Fruit fly (Drosophila melanogaster) whole organism, embryonic: Measurements from ENCODE around the gene Csp.

Source experiments
- Ada2b ChIP-seq: fragments of 200-800 bp; sonication (Bioruptor generic); IDR thresholded peaks from 2 replicates; pipeline ENCODE4 v1.3.6; 2022; ENCODE audit warnings: missing biosample characterization, missing genetic modification characterization
- B-H1 ChIP-seq: fragments of 200-800 bp; sonication (Bioruptor generic); IDR thresholded peaks from 3 replicates; pipeline ENCODE4 v1.3.6; 2022; ENCODE audit warnings: missing biosample characterization, missing genetic modification characterization
- CG10267 ChIP-seq: fragments of 200-800 bp; sonication (Bioruptor generic); optimal IDR thresholded peaks from 2 replicates; lab custom pipeline; 2018; ENCODE audit warnings: missing biosample characterization, mild to moderate bottlenecking, missing genetic modification characterization, moderate library complexity
- CG11456 ChIP-seq: fragments of 200-800 bp; sonication (Bioruptor generic); IDR thresholded peaks from 3 replicates; pipeline ENCODE4 v1.3.6; 2022; ENCODE audit warnings: missing biosample characterization, missing genetic modification characterization
- CG12219 ChIP-seq: fragments of 200-800 bp; sonication (Bioruptor generic); optimal IDR thresholded peaks from 3 replicates; lab custom pipeline; 2018; ENCODE audit warnings: missing biosample characterization, mild to moderate bottlenecking, missing genetic modification characterization
- CG1647 ChIP-seq: fragments of 200-800 bp; sonication (Bioruptor generic); optimal IDR thresholded peaks from 3 replicates; lab custom pipeline; 2016; ENCODE audit warnings: missing biosample characterization, missing genetic modification characterization
- CG1832 ChIP-seq: fragments of 200-800 bp; sonication (Bioruptor generic); optimal IDR thresholded peaks from 2 replicates; lab custom pipeline; 2017; ENCODE audit warnings: missing biosample characterization, mild to moderate bottlenecking, missing genetic modification characterization, inconsistent platforms
- CG2129 ChIP-seq: fragments of 200-800 bp; sonication (Bioruptor generic); IDR thresholded peaks from 2 replicates; pipeline ENCODE4 v1.3.6; 2022; ENCODE audit warnings: missing biosample characterization, missing genetic modification characterization; ENCODE audit not compliant: partially characterized antibody
- CG2199 ChIP-seq: fragments of 200-800 bp; sonication (Bioruptor generic); IDR thresholded peaks from 3 replicates; pipeline ENCODE4 v1.3.6; 2022; ENCODE audit warnings: missing biosample characterization, missing genetic modification characterization
- CG30020 ChIP-seq: fragments of 200-800 bp; optimal IDR thresholded peaks from 2 replicates; lab custom pipeline; 2019; ENCODE audit warnings: missing biosample characterization, mild to moderate bottlenecking, missing genetic modification characterization, moderate library complexity
- CG3281 ChIP-seq: fragments of 200-800 bp; sonication (Bioruptor generic); optimal IDR thresholded peaks from 3 replicates; lab custom pipeline; 2017; ENCODE audit warnings: missing biosample characterization, mild to moderate bottlenecking, missing genetic modification characterization
- CG34224 ChIP-seq: fragments of 200-800 bp; sonication (Bioruptor generic); IDR thresholded peaks from 3 replicates; pipeline ENCODE4 v1.3.6; 2022; ENCODE audit warnings: missing biosample characterization, missing genetic modification characterization; ENCODE audit not compliant: partially characterized antibody
- CG42726 ChIP-seq: fragments of 200-800 bp; sonication (Bioruptor generic); IDR thresholded peaks from 2 replicates; pipeline ENCODE4 v1.3.6; 2022; ENCODE audit warnings: missing biosample characterization, missing genetic modification characterization; ENCODE audit not compliant: partially characterized antibody
- CG4707 ChIP-seq: fragments of 200-800 bp; sonication (Bioruptor generic); optimal IDR thresholded peaks from 2 replicates; lab custom pipeline; 2018; ENCODE audit warnings: missing biosample characterization, mild to moderate bottlenecking, missing genetic modification characterization, moderate library complexity
- CG7839 ChIP-seq: fragments of 200-800 bp; sonication (Bioruptor generic); optimal IDR thresholded peaks from 3 replicates; lab custom pipeline; 2018; ENCODE audit warnings: missing biosample characterization, mild to moderate bottlenecking, missing genetic modification characterization, moderate library complexity
- CG7928 ChIP-seq: fragments of 200-800 bp; sonication (Bioruptor generic); optimal IDR thresholded peaks from 2 replicates; lab custom pipeline; 2017; ENCODE audit warnings: missing biosample characterization, mild to moderate bottlenecking, missing genetic modification characterization
- CG7987 ChIP-seq: fragments of 200-800 bp; sonication (Bioruptor generic); optimal IDR thresholded peaks from 2 replicates; lab custom pipeline; 2018; ENCODE audit warnings: missing biosample characterization, mild to moderate bottlenecking, missing genetic modification characterization, moderate library complexity
- CG8944 ChIP-seq: fragments of 200-800 bp; sonication (Bioruptor generic); optimal IDR thresholded peaks from 3 replicates; lab custom pipeline; 2016; ENCODE audit warnings: missing biosample characterization, missing genetic modification characterization
- CG9437 ChIP-seq: fragments of 200-800 bp; sonication (Bioruptor generic); optimal IDR thresholded peaks from 2 replicates; lab custom pipeline; 2018; ENCODE audit warnings: missing biosample characterization, mild to moderate bottlenecking, missing genetic modification characterization
- CG9817 ChIP-seq: fragments of 200-800 bp; sonication (Bioruptor generic); optimal IDR thresholded peaks from 2 replicates; lab custom pipeline; 2018; ENCODE audit warnings: missing biosample characterization, mild to moderate bottlenecking, missing genetic modification characterization, moderate library complexity
- CkIIα-i1 ChIP-seq: fragments of 200-800 bp; sonication (Bioruptor generic); IDR thresholded peaks from 2 replicates; pipeline ENCODE4 v1.3.6; 2022; ENCODE audit warnings: missing biosample characterization, missing genetic modification characterization
- Dll ChIP-seq: fragments of 200-800 bp; sonication (Bioruptor generic); IDR thresholded peaks from 4 replicates; pipeline ENCODE4 v1.3.6; 2022; ENCODE audit warnings: missing biosample characterization, missing genetic modification characterization; ENCODE audit not compliant: partially characterized antibody
- Doc3 ChIP-seq: fragments of 200-800 bp; sonication (Bioruptor generic); IDR thresholded peaks from 3 replicates; pipeline ENCODE4 v1.3.6; 2022; ENCODE audit warnings: missing biosample characterization, missing genetic modification characterization; ENCODE audit not compliant: partially characterized antibody
- E2f2 ChIP-seq: fragments of 200-800 bp; sonication (Bioruptor generic); IDR thresholded peaks from 2 replicates; pipeline ENCODE4 v1.3.6; 2022; ENCODE audit warnings: missing biosample characterization, missing genetic modification characterization
- Fer3 ChIP-seq: fragments of 200-800 bp; sonication (Bioruptor generic); optimal IDR thresholded peaks from 2 replicates; lab custom pipeline; 2018; ENCODE audit warnings: missing biosample characterization, mild to moderate bottlenecking, missing genetic modification characterization, moderate library complexity
- HmgZ ChIP-seq: fragments of 200-800 bp; sonication (Bioruptor generic); optimal IDR thresholded peaks from 2 replicates; lab custom pipeline; 2018; ENCODE audit warnings: missing biosample characterization, mild to moderate bottlenecking, missing genetic modification characterization
- Mes4 ChIP-seq: fragments of 200-800 bp; sonication (Bioruptor generic); optimal IDR thresholded peaks from 2 replicates; lab custom pipeline; 2016; ENCODE audit warnings: missing biosample characterization, missing genetic modification characterization
- Myb ChIP-seq: fragments of 200-800 bp; sonication (Bioruptor generic); optimal IDR thresholded peaks from 2 replicates; lab custom pipeline; 2016; ENCODE audit warnings: missing biosample characterization, missing genetic modification characterization
- NK7.1 ChIP-seq: fragments of 200-800 bp; sonication (Bioruptor generic); optimal IDR thresholded peaks from 3 replicates; lab custom pipeline; 2016; ENCODE audit warnings: missing biosample characterization, missing genetic modification characterization
- Neu2 ChIP-seq: fragments of 200-800 bp; sonication (Bioruptor generic); optimal IDR thresholded peaks from 3 replicates; lab custom pipeline; 2016; ENCODE audit warnings: missing biosample characterization, missing genetic modification characterization, borderline replicate concordance
- Optix ChIP-seq: fragments of 200-800 bp; sonication (Bioruptor generic); IDR thresholded peaks from 3 replicates; pipeline ENCODE4 v1.3.6; 2022; ENCODE audit warnings: missing biosample characterization, missing genetic modification characterization
- Pdp1 ChIP-seq, 2 experiments: fragments of 200-800 bp; sonication (Bioruptor generic); optimal IDR thresholded peaks; 3 replicates each; lab custom pipeline; 2016; ENCODE audit warnings: missing biosample characterization in 2 of 2, missing genetic modification characterization in 2 of 2, mild to moderate bottlenecking in 1 of 2, moderate library complexity in 1 of 2
- Poxn ChIP-seq: fragments of 200-800 bp; sonication (Bioruptor generic); IDR thresholded peaks from 2 replicates; pipeline ENCODE4 v1.3.6; 2022; ENCODE audit warnings: missing biosample characterization, missing genetic modification characterization
- Six4 ChIP-seq: fragments of 200-800 bp; sonication (Bioruptor generic); optimal IDR thresholded peaks from 2 replicates; lab custom pipeline; 2016; ENCODE audit warnings: missing biosample characterization, missing genetic modification characterization
- Spps ChIP-seq: fragments of 200-800 bp; sonication (Bioruptor generic); optimal IDR thresholded peaks from 2 replicates; lab custom pipeline; 2018; ENCODE audit warnings: missing biosample characterization, mild to moderate bottlenecking, missing genetic modification characterization
- bbx ChIP-seq: fragments of 200-800 bp; sonication (Bioruptor generic); IDR thresholded peaks from 2 replicates; pipeline ENCODE4 v1.3.6; 2022; ENCODE audit warnings: missing biosample characterization, missing genetic modification characterization; ENCODE audit not compliant: partially characterized antibody
- chinmo ChIP-seq: fragments of 200-800 bp; sonication (Bioruptor generic); IDR thresholded peaks from 4 replicates; pipeline ENCODE4 v1.3.6; 2022; ENCODE audit warnings: missing biosample characterization, missing genetic modification characterization; ENCODE audit not compliant: partially characterized antibody
- crp ChIP-seq, 2 experiments: fragments of 200-800 bp; sonication (Bioruptor generic); optimal IDR thresholded peaks; 2 replicates in 1 of 2; 3 replicates in 1 of 2; lab custom pipeline; 2017; ENCODE audit warnings: missing biosample characterization in 2 of 2, missing genetic modification characterization in 2 of 2, mild to moderate bottlenecking in 1 of 2, moderate library complexity in 1 of 2
- ewg ChIP-seq: fragments of 200-800 bp; sonication (Bioruptor generic); optimal IDR thresholded peaks from 3 replicates; lab custom pipeline; 2017; ENCODE audit warnings: mild to moderate bottlenecking, missing biosample characterization, missing genetic modification reagents, missing genetic modification characterization
- gfzf ChIP-seq: fragments of 200-800 bp; sonication (Bioruptor generic); optimal IDR thresholded peaks from 2 replicates; lab custom pipeline; 2016; ENCODE audit warnings: missing biosample characterization, mild to moderate bottlenecking, missing genetic modification characterization, moderate library complexity
- hkb ChIP-seq, 2 experiments: fragments of 200-800 bp in 1 of 2; fragments of >200 bp in 1 of 2; sonication (Bioruptor generic) in 1 of 2; IDR thresholded peaks in 1 of 2; optimal IDR thresholded peaks in 1 of 2; 2 replicates each; pipeline versions ENCODE4 v1.3.6 to Lab custom; 2017 to 2022; ENCODE audit warnings: missing biosample characterization in 1 of 2, missing genetic modification characterization in 1 of 2
- ind ChIP-seq: fragments of 200-800 bp; sonication (Bioruptor generic); optimal IDR thresholded peaks from 3 replicates; lab custom pipeline; 2016; ENCODE audit warnings: missing biosample characterization, missing genetic modification characterization
- phol ChIP-seq: fragments of 200-800 bp; sonication (Bioruptor generic); optimal IDR thresholded peaks from 3 replicates; lab custom pipeline; 2018; ENCODE audit warnings: missing biosample characterization, mild to moderate bottlenecking, missing genetic modification characterization, moderate library complexity
- rib ChIP-seq: fragments of 200-800 bp; sonication (Bioruptor generic); IDR thresholded peaks from 2 replicates; pipeline ENCODE4 v1.3.6; 2022; ENCODE audit warnings: missing biosample characterization, missing genetic modification characterization
- sna ChIP-seq: fragments of 200-800 bp; sonication (Bioruptor generic); IDR thresholded peaks from 2 replicates; pipeline ENCODE4 v1.3.6; 2022; ENCODE audit warnings: missing biosample characterization, missing genetic modification characterization; ENCODE audit not compliant: partially characterized antibody
- stwl ChIP-seq: fragments of 200-800 bp; sonication (Bioruptor generic); optimal IDR thresholded peaks from 3 replicates; lab custom pipeline; 2018; ENCODE audit warnings: missing biosample characterization, mild to moderate bottlenecking, missing genetic modification characterization, moderate library complexity
- zf30C ChIP-seq: fragments of 200-800 bp; sonication (Bioruptor generic); optimal IDR thresholded peaks from 3 replicates; lab custom pipeline; 2018; ENCODE audit warnings: missing biosample characterization, mild to moderate bottlenecking, missing genetic modification characterization

The Csp gene

dm6 chr3L:22267248-22267957 is at the start of gene Csp (continued):
- TF ChIP-seq CG2129 (GFP tag; lab: Robert Waterston, UW) = no peak
- TF ChIP-seq CG11456 (GFP tag; lab: Robert Waterston, UW) = peak; percentile 56; the same call in 1 of the 3 replicates
- no peak for TF ChIP-seq Fer3 (tag; lab: Kevin White, UChicago)
- TF ChIP-seq zf30C (GFP tag; lab: Kevin White, UChicago) = peak; percentile 91
- TF ChIP-seq CG30020 (tag; lab: Kevin White, UChicago) = peak; percentile 2
- TF ChIP-seq Six4 (GFP tag; lab: Kevin White, UChicago) = peak; percentile 18
- TF ChIP-seq chinmo (GFP tag; lab: Robert Waterston, UW) = peak; percentile 86; the same call in 3 of the 4 replicates
- TF ChIP-seq Poxn = no peak
- peak; percentile 55 for TF ChIP-seq Neu2 (GFP tag; lab: Kevin White, UChicago)
- TF ChIP-seq CG9817 (tag; lab: Kevin White, UChicago) = no peak
- peak; percentile 4 to 60 for TF ChIP-seq Pdp1 (GFP tag; optimal IDR thresholded peaks at IDR 0.05; lab: Kevin White, UChicago)
- TF ChIP-seq NK7.1 (GFP tag; lab: Kevin White, UChicago) = no peak
- TF ChIP-seq phol (tag; lab: Kevin White, UChicago) = peak; percentile 43
- TF ChIP-seq E2f2 = peak; percentile 10; the same call in 1 of the 2 replicates
- TF ChIP-seq ind (GFP tag; lab: Kevin White, UChicago) = peak; percentile 15
- peak; percentile 66; the same call in 1 of the 2 replicates for TF ChIP-seq sna (GFP tag; lab: Robert Waterston, UW)
- no peak for TF ChIP-seq CG7839 (tag; lab: Kevin White, UChicago)
- no peak for TF ChIP-seq B-H1 (GFP tag; lab: Robert Waterston, UW)
- no peak for TF ChIP-seq CG1832 (GFP tag; lab: Kevin White, UChicago)
- no peak for TF ChIP-seq Ada2b (GFP tag; lab: Robert Waterston, UW)
- no peak for TF ChIP-seq CG9437 (GFP tag; lab: Kevin White, UChicago)
- no peak for TF ChIP-seq hkb (optimal IDR thresholded peaks at IDR 0.05; lab: Kevin White, UChicago)
- no peak for TF ChIP-seq hkb (GFP tag; IDR thresholded peaks at IDR 0.05; lab: Robert Waterston, UW)
- TF ChIP-seq rib (GFP tag; lab: Robert Waterston, UW) = peak; percentile 71
- TF ChIP-seq Dll (GFP tag; lab: Robert Waterston, UW) = peak; percentile 64; the same call in 3 of the 4 replicates
- no peak for TF ChIP-seq Optix (GFP tag; lab: Robert Waterston, UW)
- peak; percentile 62 for TF ChIP-seq bbx
- TF ChIP-seq CG7928 (GFP tag; lab: Kevin White, UChicago) = no peak
- TF ChIP-seq crp (GFP tag; optimal IDR thresholded peaks at IDR 0.05; lab: Kevin White, UChicago) = peak in 1 of 2 experiments; percentile 43
- TF ChIP-seq CG2199 (GFP tag; lab: Robert Waterston, UW) = peak; percentile 99
- peak; percentile 37 for TF ChIP-seq Mes4 (GFP tag; lab: Kevin White, UChicago)
- TF ChIP-seq Myb (GFP tag; lab: Kevin White, UChicago) = peak; percentile 24
- peak; percentile 84 for TF ChIP-seq ewg (GFP tag; lab: Kevin White, UChicago)
- TF ChIP-seq CG10267 = peak; percentile 59
- TF ChIP-seq Spps (tag; lab: Kevin White, UChicago) = no peak
- TF ChIP-seq CG34224 (GFP tag; lab: Robert Waterston, UW) = peak; percentile 56; the same call in 2 of the 3 replicates
- TF ChIP-seq CG4707 (GFP tag; lab: Kevin White, UChicago) = peak; percentile 4
- TF ChIP-seq CG3281 (GFP tag; lab: Kevin White, UChicago) = peak; percentile 44
- peak; percentile 39 for TF ChIP-seq gfzf
- peak; percentile 12 for TF ChIP-seq CG1647 (GFP tag; lab: Kevin White, UChicago)
- peak; percentile 25 for TF ChIP-seq CG12219
- TF ChIP-seq CG42726 (GFP tag; lab: Robert Waterston, UW) = peak; percentile 26; the same call in 1 of the 2 replicates
- TF ChIP-seq Doc3 (GFP tag; lab: Robert Waterston, UW) = 0 out of 3 replicates have a peak, but pooled peaks have one; percentile 11
- TF ChIP-seq stwl (tag; lab: Kevin White, UChicago) = peak; percentile 62
- peak; percentile 33 for TF ChIP-seq CG8944 (GFP tag; lab: Kevin White, UChicago)
- no peak for TF ChIP-seq CkIIα-i1 (GFP tag; lab: Robert Waterston, UW)
- TF ChIP-seq HmgZ (tag; lab: Kevin White, UChicago) = peak; percentile 27
- peak; percentile 31 for TF ChIP-seq CG7987 (GFP tag; lab: Kevin White, UChicago)
